Worm (Caenorhabditis elegans) whole organism, L2 larva: Measurements from ENCODE around the gene nhr-238.

Source experiments
- F13H6.1 ChIP-seq: sonication (generic microtip); optimal IDR thresholded peaks from 2 replicates; lab custom pipeline; 2016; ENCODE audit warnings: missing genetic modification characterization, missing compliant biosample characterization
- Y55F3AM.14 ChIP-seq: fragments of 200-800 bp; sonication (Bioruptor generic); optimal IDR thresholded peaks from 2 replicates; lab custom pipeline; 2018; ENCODE audit warnings: mild to moderate bottlenecking, missing genetic modification characterization, missing compliant biosample characterization
- blmp-1 ChIP-seq: sonication (generic microtip); optimal IDR thresholded peaks from 2 replicates; lab custom pipeline; 2017; ENCODE audit warnings: missing genetic modification characterization, mild to moderate bottlenecking, missing compliant biosample characterization, antibody characterized with exemption, moderate library complexity; ENCODE audit not compliant: insufficient read depth
- ceh-16 ChIP-seq: fragments of 150-350 bp; optimal IDR thresholded peaks from 2 replicates; lab custom pipeline; 2014; ENCODE audit warnings: missing biosample characterization, missing genetic modification characterization
- ceh-82 ChIP-seq: fragments of 150-350 bp; optimal IDR thresholded peaks from 2 replicates; lab custom pipeline; 2014; ENCODE audit warnings: missing biosample characterization, missing genetic modification characterization
- crh-2 ChIP-seq: sonication (generic microtip); optimal IDR thresholded peaks from 2 replicates; lab custom pipeline; 2017; ENCODE audit warnings: missing biosample characterization, missing genetic modification characterization
- egl-27 ChIP-seq: sonication (generic microtip); optimal IDR thresholded peaks from 3 replicates; lab custom pipeline; 2017; ENCODE audit warnings: missing biosample characterization, missing genetic modification reagents, missing genetic modification characterization
- elt-1 ChIP-seq: fragments of 150-350 bp; optimal IDR thresholded peaks from 2 replicates; lab custom pipeline; 2014; ENCODE audit warnings: missing biosample characterization, missing genetic modification characterization
- fos-1 ChIP-seq: fragments of 150-350 bp; optimal IDR thresholded peaks from 2 replicates; lab custom pipeline; 2014; ENCODE audit warnings: missing biosample characterization, missing genetic modification characterization
- gmeb-1 ChIP-seq: fragments of 150-350 bp; optimal IDR thresholded peaks from 2 replicates; lab custom pipeline; 2014; ENCODE audit warnings: missing biosample characterization, missing genetic modification characterization
- lin-13 ChIP-seq: fragments of 150-350 bp; optimal IDR thresholded peaks from 2 replicates; lab custom pipeline; 2014; ENCODE audit warnings: missing biosample characterization, missing genetic modification reagents, missing genetic modification characterization
- lin-39 ChIP-seq: fragments of 150-350 bp; optimal IDR thresholded peaks from 2 replicates; lab custom pipeline; 2014; ENCODE audit warnings: missing biosample characterization, missing genetic modification reagents, missing genetic modification characterization
- lsy-2 ChIP-seq, 2 experiments: fragments of 150-350 bp in 1 of 2; sonication (generic microtip) in 1 of 2; optimal IDR thresholded peaks; 2 replicates each; lab custom pipeline; 2014 to 2017; ENCODE audit warnings: missing biosample characterization in 2 of 2, missing genetic modification characterization in 2 of 2
- mab-5 ChIP-seq: fragments of 150-350 bp; optimal IDR thresholded peaks from 2 replicates; lab custom pipeline; 2014; ENCODE audit warnings: missing biosample characterization, missing genetic modification characterization
- mdl-1 ChIP-seq, 2 experiments: fragments of 150-350 bp in 1 of 2; sonication (generic microtip) in 1 of 2; optimal IDR thresholded peaks; 2 replicates each; lab custom pipeline; 2017; ENCODE audit warnings: missing biosample characterization in 2 of 2, missing genetic modification characterization in 2 of 2
- nhr-11 ChIP-seq: fragments of 150-350 bp; optimal IDR thresholded peaks from 2 replicates; lab custom pipeline; 2014; ENCODE audit warnings: missing biosample characterization, missing genetic modification characterization
- nhr-12 ChIP-seq: fragments of 150-350 bp; optimal IDR thresholded peaks from 2 replicates; lab custom pipeline; 2014; ENCODE audit warnings: missing biosample characterization, missing genetic modification characterization
- nhr-129 ChIP-seq: fragments of 150-350 bp; optimal IDR thresholded peaks from 2 replicates; lab custom pipeline; 2014; ENCODE audit warnings: missing biosample characterization, missing genetic modification characterization
- nhr-21 ChIP-seq: fragments of 150-350 bp; optimal IDR thresholded peaks from 2 replicates; lab custom pipeline; 2014; ENCODE audit warnings: missing biosample characterization, missing genetic modification characterization
- nhr-237 ChIP-seq: fragments of 150-350 bp; optimal IDR thresholded peaks from 2 replicates; lab custom pipeline; 2014; ENCODE audit warnings: missing biosample characterization, missing genetic modification characterization
- nhr-25 ChIP-seq: fragments of 150-350 bp; sonication (generic microtip); optimal IDR thresholded peaks from 3 replicates; lab custom pipeline; 2014; ENCODE audit warnings: missing biosample characterization, missing genetic modification characterization
- nhr-77 ChIP-seq: fragments of 150-350 bp; optimal IDR thresholded peaks from 2 replicates; lab custom pipeline; 2014; ENCODE audit warnings: missing biosample characterization, missing genetic modification characterization
- sem-4 ChIP-seq: fragments of 150-350 bp; optimal IDR thresholded peaks from 2 replicates; lab custom pipeline; 2014; ENCODE audit warnings: missing biosample characterization, missing genetic modification reagents, missing genetic modification characterization
- skn-1 ChIP-seq: sonication (generic microtip); optimal IDR thresholded peaks from 2 replicates; lab custom pipeline; 2017; ENCODE audit warnings: missing biosample characterization, missing genetic modification characterization
- sma-3 ChIP-seq: sonication (generic microtip); optimal IDR thresholded peaks from 2 replicates; lab custom pipeline; 2016; ENCODE audit warnings: missing genetic modification reagents, missing genetic modification characterization, missing compliant biosample characterization
- sma-9 ChIP-seq, 2 experiments: fragments of 150-350 bp in 1 of 2; sonication (generic microtip) in 1 of 2; optimal IDR thresholded peaks; 2 replicates each; lab custom pipeline; 2014 to 2016; ENCODE audit warnings: missing genetic modification characterization in 2 of 2, mild to moderate bottlenecking in 1 of 2, missing biosample characterization in 1 of 2, missing compliant biosample characterization in 1 of 2, missing genetic modification reagents in 1 of 2, moderate library complexity in 1 of 2
- snpc-4 ChIP-seq: fragments of 150-350 bp; optimal IDR thresholded peaks from 2 replicates; lab custom pipeline; 2014; ENCODE audit warnings: missing biosample characterization, missing genetic modification characterization
- unc-39 ChIP-seq: fragments of 150-350 bp; optimal IDR thresholded peaks from 2 replicates; lab custom pipeline; 2014; ENCODE audit warnings: missing biosample characterization, missing genetic modification characterization
- unc-55 ChIP-seq: fragments of 150-350 bp; sonication (generic microtip); optimal IDR thresholded peaks from 3 replicates; lab custom pipeline; 2014; ENCODE audit warnings: missing biosample characterization, missing genetic modification reagents, missing genetic modification characterization
- ztf-1 ChIP-seq: fragments of 200-800 bp; sonication (Bioruptor generic); conservative IDR thresholded peaks from 2 replicates; pipeline ENCODE4 v1.3.6; 2022; ENCODE audit warnings: missing genetic modification characterization, missing compliant biosample characterization

nhr-238 gene

DNA sequence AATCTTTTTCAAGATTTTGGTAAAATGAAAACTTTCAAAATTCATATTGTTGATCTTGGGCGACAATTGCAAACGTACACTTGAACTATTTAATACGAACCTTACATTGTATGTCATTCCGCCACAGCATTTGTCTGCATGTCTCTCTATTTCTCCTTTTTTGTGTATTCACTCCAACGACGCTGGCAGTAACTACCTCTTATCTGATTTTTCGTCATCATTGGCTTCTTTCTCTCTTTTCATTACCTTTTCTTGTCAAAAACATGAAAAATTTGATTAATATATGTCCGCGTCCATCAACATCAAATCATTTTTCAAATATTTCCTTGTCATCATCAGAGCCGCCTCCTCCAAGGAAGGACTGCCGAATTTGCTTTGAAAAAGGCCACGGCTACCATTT is 19.1 kb downstream of the nhr-238 start, which contains the start of gene nhr-177:
Gene nhr-177, plus strand, starts transcription at position 167 of the 400 bp plus-strand sequence.
- TF ChIP-seq sem-4 (tag; lab: Kevin White, UChicago) (no peak), nhr-12 (no peak), ceh-16 (tag; lab: Kevin White, UChicago) (peak; percentile 37), crh-2 (peak; percentile 46), fos-1 (tag; lab: Kevin White, UChicago) (peak; percentile 85), sma-9 (GFP tag; optimal IDR thresholded peaks at IDR 0.05; lab: Kevin White, UChicago) (peak; percentile 10), sma-9 (tag; optimal IDR thresholded peaks at IDR 0.05; lab: Kevin White, UChicago) (no peak), snpc-4 (tag; lab: Kevin White, UChicago) (no peak), skn-1 (tag; lab: Kevin White, UChicago) (peak; percentile 32), ceh-82 (tag; lab: Kevin White, UChicago) (no peak)

DNA sequence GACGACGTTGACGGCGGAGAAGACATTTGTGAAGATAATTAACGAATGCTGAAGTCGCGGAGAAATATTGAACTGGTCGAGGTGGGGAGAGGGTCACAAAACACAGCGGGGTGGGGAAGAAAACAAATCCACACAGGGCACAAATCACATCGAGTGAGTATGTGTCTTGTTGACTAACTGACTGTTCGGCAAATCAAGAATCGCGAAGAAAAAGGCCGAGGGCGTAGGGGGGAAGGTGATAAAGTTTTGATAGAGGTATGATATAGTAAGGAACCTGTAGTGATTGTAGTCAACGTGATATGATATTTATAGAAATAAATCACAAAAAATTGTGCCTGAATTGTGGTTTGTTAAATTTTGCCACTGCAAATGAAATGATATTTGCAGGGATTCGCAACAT is 21.4 kb downstream of the nhr-238 start, which contains the start of gene nhr-178:
Gene nhr-178, minus strand, starts transcription at position 164 of the 400 bp plus-strand sequence.
- TF ChIP-seq F13H6.1 (tag; lab: Kevin White, UChicago) (peak; percentile 85), lin-13 (GFP tag; lab: Kevin White, UChicago) (no peak), fos-1 (tag; lab: Kevin White, UChicago) (peak; percentile 92), lsy-2 (tag; optimal IDR thresholded peaks at IDR 0.05; lab: Kevin White, UChicago) (no peak), nhr-129 (peak; percentile 12), blmp-1 (peak; percentile 18), Y55F3AM.14 (peak; percentile 48), crh-2 (peak; percentile 25), gmeb-1 (tag; lab: Kevin White, UChicago) (no peak), sma-9 (GFP tag; optimal IDR thresholded peaks at IDR 0.05; lab: Kevin White, UChicago) (peak; percentile 76), sma-9 (tag; optimal IDR thresholded peaks at IDR 0.05; lab: Kevin White, UChicago) (no peak), nhr-25 (peak; percentile 64), sma-3 (GFP tag; lab: Kevin White, UChicago) (peak; percentile 77)

DNA sequence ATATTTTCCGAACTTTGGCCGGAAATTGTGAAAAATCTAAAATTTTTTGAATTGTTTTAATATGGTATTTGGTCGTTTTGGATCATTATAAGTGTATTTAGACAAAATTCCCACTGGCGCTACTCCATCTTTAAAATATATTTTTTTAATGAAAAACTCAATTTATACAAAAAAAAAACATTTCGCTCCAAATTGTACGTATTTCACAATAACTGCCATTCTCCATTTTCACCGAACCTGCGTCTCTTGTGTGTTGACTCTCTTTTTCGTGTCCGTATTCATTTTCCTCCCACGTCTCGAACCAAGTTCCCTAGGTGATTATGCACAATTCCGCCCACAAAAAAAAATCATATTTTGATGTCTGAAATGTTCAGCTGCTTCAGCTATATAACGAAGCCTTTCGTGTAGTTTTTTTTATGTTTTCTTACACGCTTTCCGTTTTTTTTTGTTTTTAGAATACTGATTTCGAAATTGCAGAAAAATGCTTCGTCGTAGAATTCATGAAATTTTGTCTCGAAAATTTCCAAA is 28.6 kb downstream of the nhr-238 start, which contains the start of gene F16B4.2:
Gene F16B4.2, plus strand, starts transcription at position 478 of the 528 bp plus-strand sequence.
- TF ChIP-seq Y55F3AM.14 (no peak), mdl-1 (tag; optimal IDR thresholded peaks at IDR 0.05; lab: Kevin White, UChicago) (no peak), unc-39 (no peak), lsy-2 (tag; optimal IDR thresholded peaks at IDR 0.05; lab: Kevin White, UChicago) (no peak), ceh-82 (tag; lab: Kevin White, UChicago) (no peak), nhr-77 (tag; lab: Kevin White, UChicago) (no peak), nhr-11 (no peak), blmp-1 (no peak), ztf-1 (GFP tag; lab: Robert Waterston, UW) (no peak), ceh-16 (tag; lab: Kevin White, UChicago) (no peak)

DNA sequence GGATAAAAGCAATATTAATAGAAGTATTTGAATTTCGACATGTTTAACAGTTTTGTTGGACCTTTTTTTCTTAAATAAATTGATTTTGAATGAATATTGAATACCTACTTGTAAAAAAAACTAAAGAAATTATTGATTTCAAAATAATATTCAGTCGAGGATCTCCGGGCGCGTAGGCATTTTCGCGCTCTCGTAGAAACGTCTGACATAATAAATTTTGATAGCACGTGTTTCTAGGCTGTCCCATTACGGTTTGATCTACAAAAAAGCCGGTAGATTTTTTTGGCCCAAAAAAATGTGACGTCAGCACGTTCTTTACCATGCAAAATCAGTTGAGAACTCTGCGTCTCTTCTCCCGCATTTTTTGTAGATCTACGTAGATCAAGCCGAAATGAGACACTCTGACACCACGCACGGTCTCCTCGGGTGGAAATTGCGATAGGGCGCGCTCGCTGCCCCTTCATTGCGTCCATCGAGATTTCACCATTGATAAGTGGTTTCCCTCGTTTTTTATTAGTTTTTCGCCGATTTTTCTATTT is 34.6 kb downstream of the nhr-238 start:
- peak; percentile 48 for TF ChIP-seq sma-3 (GFP tag; lab: Kevin White, UChicago)
- TF ChIP-seq fos-1 (tag; lab: Kevin White, UChicago): no peak
- TF ChIP-seq, all 48 proteins: peak for 1

DNA sequence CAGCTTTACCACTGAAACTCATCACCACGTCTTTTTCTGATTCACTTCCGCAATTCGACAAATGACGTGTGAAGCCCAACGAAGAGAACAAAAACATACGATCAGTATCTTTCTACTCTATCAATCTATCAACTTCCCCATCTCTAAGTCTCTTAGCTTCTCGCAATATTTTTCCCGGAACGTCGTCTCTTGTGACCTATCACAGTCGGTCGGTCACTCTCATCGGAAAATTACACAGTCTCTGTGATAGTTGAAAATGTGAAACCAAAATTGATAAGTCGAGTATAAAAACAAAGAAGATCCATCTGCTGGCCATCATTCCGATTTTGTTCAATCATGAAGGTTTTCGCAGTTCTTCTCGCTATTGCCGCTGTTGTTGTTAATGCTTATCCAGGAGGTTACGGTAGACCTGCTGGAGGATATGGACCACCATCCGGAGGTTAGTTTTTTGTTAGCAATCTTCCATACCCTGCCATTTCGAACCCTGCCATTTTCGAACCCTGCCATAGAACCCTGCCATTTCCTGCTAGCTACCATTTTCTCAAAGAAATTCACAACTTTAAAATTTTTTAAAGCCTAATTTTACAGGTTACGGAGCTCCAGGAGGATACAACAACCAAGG is 35.3 kb downstream of the nhr-238 start, which contains the start of gene F16B4.4:
Gene F16B4.4, plus strand, starts transcription at position 221 of the 622 bp plus-strand sequence.
- TF ChIP-seq mab-5 (no peak), sma-3 (GFP tag; lab: Kevin White, UChicago) (peak; percentile 67), nhr-21 (tag; lab: Kevin White, UChicago) (peak; percentile 41), unc-39 (no peak), blmp-1 (no peak), sma-9 (GFP tag; optimal IDR thresholded peaks at IDR 0.05; lab: Kevin White, UChicago) (peak; percentile 3), sma-9 (tag; optimal IDR thresholded peaks at IDR 0.05; lab: Kevin White, UChicago) (no peak), crh-2 (peak; percentile 9), fos-1 (tag; lab: Kevin White, UChicago) (peak; percentile 24), egl-27 (tag; lab: Kevin White, UChicago) (no peak), gmeb-1 (tag; lab: Kevin White, UChicago) (peak; percentile 9), nhr-25 (peak; percentile 19)

DNA sequence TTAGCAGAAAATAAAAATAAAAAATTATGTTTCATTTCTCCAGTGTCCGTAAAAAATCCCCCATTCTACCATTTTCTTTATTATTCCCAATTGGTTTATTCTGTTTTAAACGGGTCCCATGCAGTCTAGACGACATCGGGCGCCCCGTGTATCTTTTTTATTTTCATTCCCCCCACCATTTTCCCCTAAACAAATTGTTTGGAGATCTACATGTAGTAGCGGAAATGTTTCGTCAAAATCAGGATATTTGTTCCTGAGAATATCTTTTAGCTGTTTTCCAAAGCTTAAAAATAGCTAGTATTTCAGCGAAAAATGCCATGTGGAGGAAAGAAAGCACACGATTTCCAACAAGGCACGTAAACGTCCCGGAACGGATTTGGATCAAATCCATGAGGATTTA is 41.1 kb downstream of the nhr-238 start, which contains the start of gene F16B4.5:
Gene F16B4.5, plus strand, starts transcription at position 301 of the 400 bp plus-strand sequence.
- no peak for TF ChIP-seq nhr-129
- no peak for TF ChIP-seq mdl-1 (tag; optimal IDR thresholded peaks at IDR 0.05; lab: Kevin White, UChicago)
- TF ChIP-seq lin-39 (tag; lab: Kevin White, UChicago): no peak
- TF ChIP-seq nhr-77 (tag; lab: Kevin White, UChicago): no peak
- no peak for TF ChIP-seq sma-3 (GFP tag; lab: Kevin White, UChicago)
- no peak for TF ChIP-seq elt-1 (tag; lab: Kevin White, UChicago)
- no peak for TF ChIP-seq nhr-237 (tag; lab: Kevin White, UChicago)
- TF ChIP-seq unc-55: no peak
- TF ChIP-seq fos-1 (tag; lab: Kevin White, UChicago): no peak
- no peak for TF ChIP-seq nhr-21 (tag; lab: Kevin White, UChicago)
